Worm (Caenorhabditis elegans) whole organism, L4/young adult: ENCODE data around the gene nhr-213.
A peak's percentile ranks its signal among the peaks of the same experiment; 100 is the strongest.
"Not testable (repeated sequence)": the region's sequence is repeated elsewhere in the genome, so short reads cannot be mapped to it uniquely, and the experiment has no call there.

ENCODE experiments used
- W03F9.2 ChIP-seq: fragments of 150-350 bp; optimal IDR thresholded peaks from 2 replicates; lab custom pipeline; 2014; ENCODE audit warnings: missing biosample characterization, missing genetic modification characterization
- dao-5 ChIP-seq: sonication (generic microtip); optimal IDR thresholded peaks from 2 replicates; lab custom pipeline; 2016; ENCODE audit warnings: missing genotype, missing genetic modification characterization, moderate library complexity, missing compliant biosample characterization
- him-1 ChIP-seq: sonication (generic microtip); optimal IDR thresholded peaks from 2 replicates; lab custom pipeline; 2016; ENCODE audit warnings: missing genotype, missing genetic modification reagents, missing genetic modification characterization, missing compliant biosample characterization

The nhr-213 gene

DNA sequence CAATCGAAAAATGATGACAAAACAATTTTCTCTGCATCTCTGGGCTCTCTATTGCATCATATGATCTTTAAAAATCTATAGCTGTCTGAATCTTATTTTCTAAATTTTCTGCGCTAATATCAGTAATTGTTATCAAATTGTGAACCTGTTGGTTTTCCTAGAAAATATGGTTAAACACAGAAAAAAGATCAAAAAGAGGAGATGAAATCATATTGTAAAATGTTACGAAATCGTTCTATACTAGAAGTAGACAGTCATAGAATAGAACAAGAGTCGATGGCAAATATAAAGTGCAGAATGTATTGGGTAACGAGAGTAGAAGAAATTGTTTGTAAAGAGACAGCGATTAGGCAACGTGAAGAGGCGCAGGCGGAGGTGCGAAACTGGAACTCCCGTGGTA lies 15.9 kb downstream of the nhr-213 start:
- TF ChIP-seq him-1 (tag; lab: Kevin White, UChicago) (no peak), dao-5 (tag; lab: Kevin White, UChicago) (no peak), W03F9.2 (tag; lab: Kevin White, UChicago) (no peak)

- TF ChIP-seq W03F9.2 (tag; lab: Kevin White, UChicago) (no peak), him-1 (tag; lab: Kevin White, UChicago) (no peak), dao-5 (tag; lab: Kevin White, UChicago) (no peak)
These were observed 16.5 kb downstream of the nhr-213 start for ce11 chrV:15880033-15880432.

- TF ChIP-seq dao-5 (tag; lab: Kevin White, UChicago): no peak
- TF ChIP-seq him-1 (tag; lab: Kevin White, UChicago): no peak
- TF ChIP-seq W03F9.2 (tag; lab: Kevin White, UChicago): no peak
These were observed 17.1 kb downstream of the nhr-213 start, which contains the start of gene nhr-84 for ce11 chrV:15879508-15879907. TSS of gene nhr-84 (minus strand) at chrV:15879608.

ce11 chrV:15876308-15876707 lies 20.3 kb downstream of the nhr-213 start, which contains the start of gene nhr-102:
TSS of gene nhr-102 (minus strand) at chrV:15876408.
- no peak for TF ChIP-seq him-1 (tag; lab: Kevin White, UChicago)
- no peak for TF ChIP-seq W03F9.2 (tag; lab: Kevin White, UChicago)
- no peak for TF ChIP-seq dao-5 (tag; lab: Kevin White, UChicago)

ce11 chrV:15873762-15874161 lies 22.8 kb downstream of the nhr-213 start:
- TF ChIP-seq him-1 (tag; lab: Kevin White, UChicago) (peak; percentile 57), W03F9.2 (tag; lab: Kevin White, UChicago) (peak; percentile 70), dao-5 (tag; lab: Kevin White, UChicago) (peak; percentile 91)

- TF ChIP-seq dao-5 (tag; lab: Kevin White, UChicago): no peak
- TF ChIP-seq W03F9.2 (tag; lab: Kevin White, UChicago): no peak
- no peak for TF ChIP-seq him-1 (tag; lab: Kevin White, UChicago)
These were observed 24.3 kb downstream of the nhr-213 start, which contains the start of gene str-56 for ce11 chrV:15872273-15872672. TSS of gene str-56 (plus strand) at chrV:15872573.

DNA sequence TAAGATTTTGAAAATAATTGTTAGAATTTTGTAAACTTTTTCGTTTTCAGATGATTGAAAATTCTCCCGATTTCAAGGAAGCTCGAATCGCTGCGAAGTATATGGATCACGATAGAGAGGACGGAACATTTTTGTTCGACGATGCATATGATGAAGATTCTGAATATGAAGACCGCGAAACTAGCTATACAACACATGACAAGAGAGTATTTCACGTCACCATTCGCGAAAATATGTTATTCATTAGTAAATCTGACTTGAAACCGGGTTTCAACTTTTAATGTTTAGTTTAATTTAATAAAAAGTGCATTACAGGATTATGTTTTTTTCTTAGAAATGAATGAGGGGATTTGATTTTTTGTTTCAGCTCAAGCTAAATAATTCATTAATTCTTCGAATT lies 26.2 kb downstream of the nhr-213 start, which contains the start of gene str-57:
Gene str-57, plus strand, starts transcription at position 301 of the 400 bp plus-strand sequence.
- TF ChIP-seq W03F9.2 (tag; lab: Kevin White, UChicago): no peak
- no peak for TF ChIP-seq him-1 (tag; lab: Kevin White, UChicago)
- no peak for TF ChIP-seq dao-5 (tag; lab: Kevin White, UChicago)

ce11 chrV:15867373-15867772 lies 29.2 kb downstream of the nhr-213 start, which contains the start of gene fbxa-197:
TSS of gene fbxa-197 (plus strand) at chrV:15867673.
- TF ChIP-seq dao-5 (tag; lab: Kevin White, UChicago) (no peak), him-1 (tag; lab: Kevin White, UChicago) (no peak), W03F9.2 (tag; lab: Kevin White, UChicago) (no peak)

DNA sequence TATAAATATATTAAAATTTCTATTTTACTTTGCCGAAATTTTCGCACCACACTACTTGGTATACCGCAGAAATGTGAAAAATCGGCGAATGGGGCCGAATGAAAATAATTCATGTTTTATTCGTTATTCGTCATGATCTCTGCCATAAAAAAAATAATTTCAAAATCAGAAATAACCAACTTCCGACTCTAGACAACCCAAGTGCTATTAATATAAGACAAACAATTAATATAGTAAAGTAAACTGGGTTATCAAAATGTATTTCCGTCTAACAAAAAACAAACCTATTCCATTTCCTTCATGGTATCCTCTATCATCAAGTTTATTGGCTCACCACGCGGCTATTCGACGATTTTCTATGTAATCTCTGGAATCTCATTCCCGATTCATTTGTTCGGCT lies 30.7 kb downstream of the nhr-213 start, which contains the start of gene srh-293:
Gene srh-293, plus strand, starts transcription at position 301 of the 400 bp plus-strand sequence.
- TF ChIP-seq W03F9.2 (tag; lab: Kevin White, UChicago) (no peak), him-1 (tag; lab: Kevin White, UChicago) (no peak), dao-5 (tag; lab: Kevin White, UChicago) (no peak)

DNA sequence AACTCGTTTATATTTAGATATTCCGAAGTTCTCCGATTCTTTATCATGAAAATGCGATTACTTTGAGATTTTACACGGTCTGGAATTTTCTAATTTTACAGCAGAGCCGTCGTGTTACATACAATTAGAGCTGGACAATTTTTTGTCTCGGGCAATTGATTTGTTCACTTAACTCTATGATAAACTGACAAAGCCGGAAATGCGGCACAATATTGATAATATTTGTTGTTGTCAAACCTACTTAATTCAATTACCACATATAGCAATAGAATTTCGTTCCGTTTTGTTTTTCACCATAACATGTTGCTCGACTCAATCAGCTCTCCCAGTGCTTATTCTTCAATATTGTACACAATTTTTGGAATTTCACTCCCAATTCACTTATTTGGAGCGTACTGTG lies 33.5 kb downstream of the nhr-213 start, which contains the start of gene srh-299:
Gene srh-299, plus strand, starts transcription at position 301 of the 400 bp plus-strand sequence.
- no peak for TF ChIP-seq dao-5 (tag; lab: Kevin White, UChicago)
- TF ChIP-seq W03F9.2 (tag; lab: Kevin White, UChicago): no peak
- TF ChIP-seq him-1 (tag; lab: Kevin White, UChicago): no peak

DNA sequence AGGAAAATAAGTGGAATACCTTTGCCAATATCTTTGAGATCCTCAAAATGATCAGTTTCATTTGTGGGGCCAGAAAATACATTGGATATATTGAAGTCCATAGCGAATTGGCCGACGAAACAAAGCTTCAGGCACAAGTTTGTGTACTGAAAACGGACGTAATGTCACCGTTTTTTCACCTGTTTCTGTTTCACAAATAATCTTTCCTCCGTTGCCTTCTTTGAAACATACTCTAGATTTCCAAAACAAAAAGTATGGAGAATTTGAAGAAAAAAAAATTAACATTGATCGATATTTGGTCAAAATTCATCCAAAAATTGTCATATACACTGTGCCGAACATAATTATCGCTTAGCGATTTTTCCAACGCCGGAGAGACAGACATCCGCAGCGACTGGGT lies 34.0 kb downstream of the nhr-213 start, which contains the start of gene srz-12:
Gene srz-12, minus strand, starts transcription at position 101 of the 400 bp plus-strand sequence.
- TF ChIP-seq dao-5 (tag; lab: Kevin White, UChicago) (no peak), W03F9.2 (tag; lab: Kevin White, UChicago) (no peak), him-1 (tag; lab: Kevin White, UChicago) (no peak)

ce11 chrV:15858292-15858691 lies 38.3 kb downstream of the nhr-213 start, which contains the start of gene srh-148:
TSS of gene srh-148 (minus strand) at chrV:15858392.
- no peak for TF ChIP-seq him-1 (tag; lab: Kevin White, UChicago)

DNA sequence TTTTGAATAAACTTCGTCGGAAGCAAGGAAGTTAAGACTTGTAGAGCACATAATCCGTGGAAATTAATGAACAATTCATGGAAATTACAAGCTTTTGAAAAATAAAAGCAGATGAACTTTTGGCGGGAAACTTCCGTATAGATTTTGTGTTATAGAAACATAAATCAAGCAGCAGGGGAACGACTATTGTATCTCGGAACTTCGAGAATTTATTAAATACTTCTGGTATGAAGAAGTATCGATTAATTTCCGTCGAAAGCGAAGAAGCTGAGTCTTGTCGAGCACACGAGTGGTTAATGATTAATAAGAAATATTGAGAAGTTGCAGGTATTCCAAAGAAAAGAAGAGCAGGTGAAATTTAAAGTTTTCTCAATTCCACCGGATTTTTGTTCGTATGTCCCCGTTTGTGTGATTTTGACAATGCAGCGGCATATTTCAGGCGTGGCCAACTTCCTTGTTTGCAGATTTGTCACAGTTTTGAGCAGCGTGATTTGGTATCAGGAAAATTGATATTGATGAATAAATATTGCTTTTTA lies 46.2 kb downstream of the nhr-213 start, which contains the start of gene srh-147:
Gene srh-147, minus strand, starts transcription at position 51 of the 536 bp plus-strand sequence.
- TF ChIP-seq W03F9.2, dao-5, him-1 (tag; lab: Kevin White, UChicago): not testable (repeated sequence)
